Fruit fly (Drosophila melanogaster) whole organism, embryonic: ENCODE data around the gene Ced-12.
A peak's percentile ranks its signal among the peaks of the same experiment; 100 is the strongest.

Experiments
- Bdp1 ChIP-seq: fragments of 200-800 bp; sonication (Bioruptor generic); optimal IDR thresholded peaks from 3 replicates; lab custom pipeline; 2016; ENCODE audit warnings: missing biosample characterization, missing genetic modification characterization
- CG10274 ChIP-seq: fragments of 200-800 bp; sonication (Bioruptor generic); optimal IDR thresholded peaks from 3 replicates; lab custom pipeline; 2017; ENCODE audit warnings: missing biosample characterization, mild to moderate bottlenecking, missing genetic modification characterization
- CG11398 ChIP-seq: fragments of 200-800 bp; sonication (Bioruptor generic); optimal IDR thresholded peaks from 2 replicates; lab custom pipeline; 2016; ENCODE audit warnings: missing biosample characterization, missing genetic modification characterization
- CG11456 ChIP-seq: fragments of 200-800 bp; sonication (Bioruptor generic); IDR thresholded peaks from 3 replicates; pipeline ENCODE4 v1.3.6; 2022; ENCODE audit warnings: missing biosample characterization, missing genetic modification characterization
- CG12391 ChIP-seq: fragments of 200-800 bp; sonication (Bioruptor generic); optimal IDR thresholded peaks from 3 replicates; lab custom pipeline; 2018; ENCODE audit warnings: missing biosample characterization, mild to moderate bottlenecking, missing genetic modification characterization, moderate library complexity
- CG13775 ChIP-seq: fragments of 200-800 bp; sonication (Bioruptor generic); optimal IDR thresholded peaks from 3 replicates; lab custom pipeline; 2017; ENCODE audit warnings: missing biosample characterization, mild to moderate bottlenecking, missing genetic modification characterization
- CG14050 ChIP-seq: fragments of 200-800 bp; sonication (Bioruptor generic); IDR thresholded peaks from 3 replicates; pipeline ENCODE4 v1.3.6; 2022; ENCODE audit warnings: missing biosample characterization, missing genetic modification characterization
- CG14667 ChIP-seq: fragments of 200-800 bp; sonication (Bioruptor generic); IDR thresholded peaks from 2 replicates; pipeline ENCODE4 v1.3.6; 2022; ENCODE audit warnings: missing biosample characterization, missing genetic modification characterization
- CG14860 ChIP-seq: fragments of 200-800 bp; sonication (Bioruptor generic); IDR thresholded peaks from 3 replicates; pipeline ENCODE4 v1.3.6; 2022; ENCODE audit warnings: missing biosample characterization, missing genetic modification characterization; ENCODE audit not compliant: partially characterized antibody
- CG1602 ChIP-seq: fragments of 200-800 bp; sonication (Bioruptor generic); optimal IDR thresholded peaks from 3 replicates; lab custom pipeline; 2016; ENCODE audit warnings: missing biosample characterization, missing genetic modification characterization
- CG17829 ChIP-seq: fragments of 200-800 bp; optimal IDR thresholded peaks from 2 replicates; lab custom pipeline; 2019; ENCODE audit warnings: missing biosample characterization, mild to moderate bottlenecking, missing genetic modification characterization, moderate library complexity
- CG18764 ChIP-seq: fragments of 200-800 bp; sonication (Bioruptor generic); optimal IDR thresholded peaks from 3 replicates; lab custom pipeline; 2016; ENCODE audit warnings: missing biosample characterization, missing genetic modification characterization
- CG3065 ChIP-seq: fragments of 200-800 bp; sonication (Bioruptor generic); optimal IDR thresholded peaks from 2 replicates; lab custom pipeline; 2016; ENCODE audit warnings: missing biosample characterization, missing genetic modification characterization
- CG34224 ChIP-seq: fragments of 200-800 bp; sonication (Bioruptor generic); IDR thresholded peaks from 3 replicates; pipeline ENCODE4 v1.3.6; 2022; ENCODE audit warnings: missing biosample characterization, missing genetic modification characterization; ENCODE audit not compliant: partially characterized antibody
- CG4707 ChIP-seq: fragments of 200-800 bp; sonication (Bioruptor generic); optimal IDR thresholded peaks from 2 replicates; lab custom pipeline; 2018; ENCODE audit warnings: missing biosample characterization, mild to moderate bottlenecking, missing genetic modification characterization, moderate library complexity
- CG4820 ChIP-seq: fragments of 200-800 bp; sonication (Bioruptor generic); optimal IDR thresholded peaks from 3 replicates; lab custom pipeline; 2016; ENCODE audit warnings: missing biosample characterization, missing genetic modification characterization
- CG7271 ChIP-seq: fragments of 200-800 bp; sonication (Bioruptor generic); optimal IDR thresholded peaks from 2 replicates; lab custom pipeline; 2018; ENCODE audit warnings: missing biosample characterization, mild to moderate bottlenecking, missing genetic modification characterization, moderate library complexity
- CG9727 ChIP-seq: fragments of 200-800 bp; sonication (Bioruptor generic); optimal IDR thresholded peaks from 3 replicates; lab custom pipeline; 2017; ENCODE audit warnings: missing biosample characterization, mild to moderate bottlenecking, missing genetic modification characterization
- CG9817 ChIP-seq: fragments of 200-800 bp; sonication (Bioruptor generic); optimal IDR thresholded peaks from 2 replicates; lab custom pipeline; 2018; ENCODE audit warnings: missing biosample characterization, mild to moderate bottlenecking, missing genetic modification characterization, moderate library complexity
- Dad ChIP-seq: fragments of 200-800 bp; sonication (Bioruptor generic); optimal IDR thresholded peaks from 3 replicates; lab custom pipeline; 2016; ENCODE audit warnings: missing biosample characterization, missing genetic modification characterization
- GATAe ChIP-seq: fragments of 200-800 bp; sonication (Bioruptor generic); conservative IDR thresholded peaks from 2 replicates; pipeline ENCODE4 v1.3.6; 2022; ENCODE audit warnings: missing biosample characterization, missing genetic modification characterization
- HLH3B ChIP-seq: fragments of 200-800 bp; sonication (Bioruptor generic); IDR thresholded peaks from 2 replicates; pipeline ENCODE4 v1.3.6; 2022; ENCODE audit warnings: missing biosample characterization, missing genetic modification characterization
- Oli ChIP-seq: fragments of 200-800 bp; sonication (Bioruptor generic); optimal IDR thresholded peaks from 2 replicates; lab custom pipeline; 2018; ENCODE audit warnings: missing biosample characterization, mild to moderate bottlenecking, missing genetic modification characterization, moderate library complexity
- Poxn ChIP-seq: fragments of 200-800 bp; sonication (Bioruptor generic); IDR thresholded peaks from 2 replicates; pipeline ENCODE4 v1.3.6; 2022; ENCODE audit warnings: missing biosample characterization, missing genetic modification characterization
- Rx ChIP-seq: fragments of 200-800 bp; sonication (Bioruptor generic); IDR thresholded peaks from 2 replicates; pipeline ENCODE4 v1.3.6; 2022; ENCODE audit warnings: missing biosample characterization, missing genetic modification characterization
- Taf1 ChIP-seq: fragments of 200-800 bp; sonication (Bioruptor generic); IDR thresholded peaks from 2 replicates; pipeline ENCODE4 v1.3.6; 2022; ENCODE audit warnings: missing biosample characterization, missing genetic modification characterization
- Vsx1 ChIP-seq: fragments of 200-800 bp; sonication (Bioruptor generic); optimal IDR thresholded peaks from 2 replicates; lab custom pipeline; 2017; ENCODE audit warnings: missing biosample characterization, mild to moderate bottlenecking, missing genetic modification characterization, missing genetic modification reagents
- corto ChIP-seq: fragments of 200-800 bp; sonication (Bioruptor generic); optimal IDR thresholded peaks from 2 replicates; lab custom pipeline; 2016; ENCODE audit warnings: missing biosample characterization, mild to moderate bottlenecking, missing genetic modification characterization, moderate library complexity
- cwo ChIP-seq: fragments of 200-800 bp; sonication (Bioruptor generic); optimal IDR thresholded peaks from 3 replicates; lab custom pipeline; 2017; ENCODE audit warnings: missing biosample characterization, missing genetic modification characterization, mild to moderate bottlenecking, moderate library complexity, missing genetic modification reagents
- dysf ChIP-seq: fragments of 200-800 bp; sonication (Bioruptor generic); IDR thresholded peaks from 3 replicates; pipeline ENCODE4 v1.3.6; 2022; ENCODE audit warnings: missing biosample characterization, missing genetic modification characterization
- esg ChIP-seq: fragments of 200-800 bp; sonication (Bioruptor generic); conservative IDR thresholded peaks from 2 replicates; pipeline ENCODE4 v1.3.6; 2022; ENCODE audit warnings: missing biosample characterization, missing genetic modification characterization
- eve ChIP-seq, 2 experiments: fragments of >200 bp; optimal IDR thresholded peaks; 2 replicates each; lab custom pipeline; 2017; ENCODE audit warnings: missing biosample characterization in 2 of 2, missing genetic modification characterization in 2 of 2
- gcm ChIP-seq: fragments of 200-800 bp; sonication (Bioruptor generic); optimal IDR thresholded peaks from 2 replicates; lab custom pipeline; 2019; ENCODE audit warnings: missing biosample characterization, mild to moderate bottlenecking, missing genetic modification characterization, moderate library complexity
- gro ChIP-seq: fragments of 200-800 bp; sonication (Bioruptor generic); optimal IDR thresholded peaks from 2 replicates; lab custom pipeline; 2016; ENCODE audit warnings: missing biosample characterization, missing genetic modification characterization
- gsb-n ChIP-seq: fragments of 200-800 bp; sonication (Bioruptor generic); optimal IDR thresholded peaks from 3 replicates; lab custom pipeline; 2018; ENCODE audit warnings: missing biosample characterization, mild to moderate bottlenecking, missing genetic modification characterization
- her ChIP-seq: fragments of 200-800 bp; sonication (Bioruptor generic); optimal IDR thresholded peaks from 2 replicates; lab custom pipeline; 2016; ENCODE audit warnings: missing biosample characterization, missing genetic modification characterization
- hth ChIP-seq: fragments of >200 bp; optimal IDR thresholded peaks from 2 replicates; lab custom pipeline; 2017; ENCODE audit warnings: inconsistent platforms
- kah ChIP-seq: fragments of 200-800 bp; sonication (Bioruptor generic); optimal IDR thresholded peaks from 2 replicates; lab custom pipeline; 2018; ENCODE audit warnings: missing biosample characterization, mild to moderate bottlenecking, missing genetic modification characterization
- klu ChIP-seq: fragments of 200-800 bp; sonication (Bioruptor generic); IDR thresholded peaks from 2 replicates; pipeline ENCODE4 v1.3.6; 2022; ENCODE audit warnings: missing biosample characterization, missing genetic modification characterization
- luna ChIP-seq: fragments of 200-800 bp; sonication (Bioruptor generic); optimal IDR thresholded peaks from 2 replicates; lab custom pipeline; 2016; ENCODE audit warnings: missing biosample characterization, missing genetic modification characterization
- mam ChIP-seq: fragments of 200-800 bp; sonication (Bioruptor generic); optimal IDR thresholded peaks from 3 replicates; lab custom pipeline; 2016; ENCODE audit warnings: missing biosample characterization, missing genetic modification characterization
- psq ChIP-seq: fragments of 200-800 bp; sonication (Bioruptor generic); optimal IDR thresholded peaks from 2 replicates; lab custom pipeline; 2017; ENCODE audit warnings: missing biosample characterization, missing genetic modification characterization
- sima ChIP-seq: fragments of 200-800 bp; sonication (Bioruptor generic); optimal IDR thresholded peaks from 2 replicates; lab custom pipeline; 2016; ENCODE audit warnings: missing biosample characterization, missing genetic modification characterization
- tgo ChIP-seq: fragments of 200-800 bp; sonication (Bioruptor generic); IDR thresholded peaks from 3 replicates; pipeline ENCODE4 v1.3.6; 2022; ENCODE audit warnings: missing biosample characterization, missing genetic modification characterization
- tin ChIP-seq: fragments of 200-800 bp; sonication (Bioruptor generic); optimal IDR thresholded peaks from 3 replicates; lab custom pipeline; 2016; ENCODE audit warnings: missing biosample characterization, missing genetic modification characterization
- usp ChIP-seq: fragments of >200 bp; optimal IDR thresholded peaks from 2 replicates; lab custom pipeline; 2017; ENCODE audit warnings: missing biosample characterization, missing genetic modification characterization
- wdn ChIP-seq: fragments of 200-800 bp; sonication (Bioruptor generic); IDR thresholded peaks from 2 replicates; pipeline ENCODE4 v1.3.6; 2022; ENCODE audit warnings: missing biosample characterization, missing genetic modification characterization
- zen2 ChIP-seq: fragments of 200-800 bp; sonication (Bioruptor generic); IDR thresholded peaks from 3 replicates; pipeline ENCODE4 v1.3.6; 2022; ENCODE audit warnings: missing biosample characterization, missing genetic modification characterization; ENCODE audit not compliant: partially characterized antibody
- zfh1 ChIP-seq: fragments of 200-800 bp; sonication (Bioruptor generic); IDR thresholded peaks from 3 replicates; pipeline ENCODE4 v1.3.6; 2022; ENCODE audit warnings: missing biosample characterization, missing genetic modification characterization

Ced-12 gene

dm6 chr2L:12103231-12104210 is 5.9 kb downstream of the Ced-12 start, which contains the start of the genes Patsas and ThrRS (continued):
- TF ChIP-seq CG9817 (tag; lab: Kevin White, UChicago) = peak; percentile 93
- TF ChIP-seq gsb-n = peak; percentile 85
- peak; percentile 47 for TF ChIP-seq GATAe (GFP tag; lab: Robert Waterston, UW)
- TF ChIP-seq gcm = peak; percentile 76
- peak; percentile 59 for TF ChIP-seq Bdp1 (GFP tag; lab: Kevin White, UChicago)
- peak; percentile 81 for TF ChIP-seq CG14667 (GFP tag; lab: Robert Waterston, UW)
- no peak for TF ChIP-seq corto
- TF ChIP-seq psq (GFP tag; lab: Kevin White, UChicago) = peak; percentile 69
- TF ChIP-seq usp (GFP tag; lab: Kevin White, UChicago) = no peak
- TF ChIP-seq HLH3B = peak; percentile 81
- peak; percentile 84 for TF ChIP-seq CG17829 (tag; lab: Kevin White, UChicago)
- TF ChIP-seq CG7271 (tag; lab: Kevin White, UChicago) = peak; percentile 47
- peak; percentile 86 for TF ChIP-seq CG1602 (GFP tag; lab: Kevin White, UChicago)
- peak; percentile 71 for TF ChIP-seq Dad (GFP tag; lab: Kevin White, UChicago)
- TF ChIP-seq CG13775 (GFP tag; lab: Kevin White, UChicago) = peak; percentile 86
- TF ChIP-seq kah (GFP tag; lab: Kevin White, UChicago) = peak; percentile 37
- peak; percentile 87 for TF ChIP-seq Oli
- TF ChIP-seq eve (GFP tag; optimal IDR thresholded peaks at IDR 0.05; lab: Kevin White, UChicago) = no peak
- TF ChIP-seq CG14860 (GFP tag; lab: Robert Waterston, UW) = no peak
- TF ChIP-seq gro (GFP tag; lab: Kevin White, UChicago) = peak; percentile 46
- peak; percentile 24 for TF ChIP-seq luna
- no peak for TF ChIP-seq CG4707
- TF ChIP-seq CG14050 (GFP tag; lab: Robert Waterston, UW) = peak; percentile 71
- TF ChIP-seq wdn (GFP tag; lab: Robert Waterston, UW) = peak; percentile 71; the same call in 1 of the 2 replicates
- TF ChIP-seq tin = peak; percentile 86
- TF ChIP-seq klu (GFP tag; lab: Robert Waterston, UW) = peak; percentile 81
- peak; percentile 49 for TF ChIP-seq CG10274
- peak; percentile 36 for TF ChIP-seq sima (GFP tag; lab: Kevin White, UChicago)
- peak; percentile 83 for TF ChIP-seq mam (GFP tag; lab: Kevin White, UChicago)
- TF ChIP-seq her = peak; percentile 7
- TF ChIP-seq zen2 = no peak
- TF ChIP-seq hth (lab: Kevin White, UChicago) = no peak
- TF ChIP-seq CG34224 = no peak
- peak; percentile 57; the same call in 1 of the 2 replicates for TF ChIP-seq Taf1 (GFP tag; lab: Robert Waterston, UW)
- peak; percentile 86 for TF ChIP-seq esg (GFP tag; lab: Robert Waterston, UW)
- peak; percentile 69 for TF ChIP-seq cwo
- peak; percentile 79 for TF ChIP-seq CG18764 (GFP tag; lab: Kevin White, UChicago)
- TF ChIP-seq CG11398 (GFP tag; lab: Kevin White, UChicago) = no peak
- TF ChIP-seq CG11456 = peak; percentile 76
- TF ChIP-seq tgo (GFP tag; lab: Robert Waterston, UW) = peak; percentile 88
- TF ChIP-seq zfh1 (GFP tag; lab: Robert Waterston, UW) = peak; percentile 78
- peak; percentile 82 for TF ChIP-seq CG9727
- TF ChIP-seq CG4820 (GFP tag; lab: Kevin White, UChicago) = peak; percentile 84
- TF ChIP-seq Rx (GFP tag; lab: Robert Waterston, UW) = peak; percentile 67
- TF ChIP-seq Poxn (GFP tag; lab: Robert Waterston, UW) = peak; percentile 65; the same call in 1 of the 2 replicates
- TF ChIP-seq CG12391 (tag; lab: Kevin White, UChicago) = peak; percentile 92
- TF ChIP-seq Vsx1 (GFP tag; lab: Kevin White, UChicago) = no peak
- TF ChIP-seq CG3065 = peak; percentile 33
- peak; percentile 92 for TF ChIP-seq dysf (GFP tag; lab: Robert Waterston, UW)
